Worm (Caenorhabditis elegans): ENCODE results near the gene hil-7.

hil-7 gene

ce11 chrIV:6634789-6635188, 11.3 kb upstream of the hil-7 start, which contains the start of gene metl-13:
Gene metl-13, plus strand, starts transcription at chrIV:6635089.
- TF ChIP-seq lin-15B (tag; optimal IDR thresholded peaks at IDR 0.05) (no peak), eor-1 (tag; optimal IDR thresholded peaks at IDR 0.05) (no peak), lin-39 (tag; optimal IDR thresholded peaks at IDR 0.05) (no peak), nhr-77 (tag; optimal IDR thresholded peaks at IDR 0.05) (no peak), elt-3 (tag; optimal IDR thresholded peaks at IDR 0.05) (no peak), nhr-23 (tag; optimal IDR thresholded peaks at IDR 0.05) (no peak), fkh-2 (tag; optimal IDR thresholded peaks at IDR 0.05) (no peak), snpc-4 (tag; optimal IDR thresholded peaks at IDR 0.05) (no peak), egl-27 (tag; optimal IDR thresholded peaks at IDR 0.05) (no peak), skn-1 (tag; optimal IDR thresholded peaks at IDR 0.05) (no peak), jun-1 (tag; optimal IDR thresholded peaks at IDR 0.05) (no peak), nhr-67 (tag; optimal IDR thresholded peaks at IDR 0.05) (no peak)

ce11 chrIV:6638256-6638655, 7.9 kb upstream of the hil-7 start, which contains the start of gene C01B10.7:
Gene C01B10.7, plus strand, starts transcription at chrIV:6638556.
- TF ChIP-seq fos-1 (tag; optimal IDR thresholded peaks at IDR 0.05) (no peak), snpc-4 (tag; optimal IDR thresholded peaks at IDR 0.05) (no peak), hmg-11 (tag; optimal IDR thresholded peaks at IDR 0.05) (no peak), zag-1 (tag; optimal IDR thresholded peaks at IDR 0.05) (no peak), R02D3.7 (tag; optimal IDR thresholded peaks at IDR 0.05) (no peak), nhr-77 (tag; optimal IDR thresholded peaks at IDR 0.05) (no peak), ama-1 (optimal IDR thresholded peaks at IDR 0.05) (no peak), jun-1 (tag; optimal IDR thresholded peaks at IDR 0.05) (no peak), daf-12 (tag; optimal IDR thresholded peaks at IDR 0.05) (no peak), lsy-12 (tag; optimal IDR thresholded peaks at IDR 0.05) (no peak), fkh-2 (tag; optimal IDR thresholded peaks at IDR 0.05) (no peak)

DNA sequence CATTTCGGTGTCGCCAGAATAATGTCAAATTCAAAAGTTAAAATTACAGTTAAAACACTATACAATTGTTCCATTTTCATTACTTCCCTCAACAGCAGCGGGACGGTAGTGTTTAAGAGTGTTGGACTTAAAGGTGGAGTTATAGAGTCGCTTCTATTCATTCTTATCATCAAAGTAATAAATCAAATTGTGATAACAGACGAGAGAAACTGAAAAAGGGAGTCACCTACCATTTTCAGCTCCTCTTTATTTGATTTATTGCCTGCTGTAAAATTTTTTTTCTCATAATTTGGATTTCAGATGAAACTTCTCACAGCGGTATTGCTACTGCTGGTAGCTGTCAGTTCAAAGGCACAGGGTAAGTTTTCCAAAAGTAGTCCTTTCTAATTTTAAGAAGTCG, 6.2 kb upstream of the hil-7 start, which contains the start of gene C01B10.6:
TSS of gene C01B10.6 (plus strand) at position 301 of the 400 bp plus-strand sequence.
- TF ChIP-seq elt-2 (tag; optimal IDR thresholded peaks at IDR 0.05) (peak; percentile 38), R02D3.7 (tag; optimal IDR thresholded peaks at IDR 0.05) (no peak), nfya-1 (tag; optimal IDR thresholded peaks at IDR 0.05; ENCODE audit: insufficient read depth) (no peak)

ce11 chrIV:6646905-6647304, 793 bp downstream of the hil-7 start:
- TF ChIP-seq pqm-1 (tag; optimal IDR thresholded peaks at IDR 0.05): no peak
- TF ChIP-seq nhr-76 (tag; optimal IDR thresholded peaks at IDR 0.05): no peak
- no peak for TF ChIP-seq ztf-11 (tag; optimal IDR thresholded peaks at IDR 0.05)
- no peak for TF ChIP-seq pha-4 (tag; optimal IDR thresholded peaks at IDR 0.05)
- TF ChIP-seq fos-1 (tag; optimal IDR thresholded peaks at IDR 0.05): no peak
- no peak for TF ChIP-seq nhr-237 (tag; optimal IDR thresholded peaks at IDR 0.05)
- TF ChIP-seq nhr-12 (tag; optimal IDR thresholded peaks at IDR 0.05): no peak
- TF ChIP-seq ZK546.5 (tag; optimal IDR thresholded peaks at IDR 0.05): no peak

DNA sequence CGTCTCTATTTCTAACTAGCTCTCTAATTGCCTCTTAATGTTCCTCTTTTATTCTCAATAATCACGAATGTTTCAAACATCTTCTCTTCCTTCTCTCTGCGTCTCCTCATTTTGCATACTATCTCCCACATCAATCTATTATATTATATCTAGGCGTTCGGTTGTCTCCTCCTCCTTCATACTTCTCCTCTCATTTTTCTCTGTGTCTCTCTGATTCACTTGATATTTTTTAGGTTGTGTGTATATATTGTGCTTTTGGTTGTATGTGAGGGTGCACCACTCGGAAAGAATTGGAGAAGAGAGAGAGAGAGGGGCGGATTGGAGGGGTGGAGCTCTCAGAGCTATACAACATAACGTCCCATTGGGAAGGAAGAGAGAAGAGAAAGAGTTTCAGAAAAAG, 2.5 kb downstream of the hil-7 start:
- TF ChIP-seq nhr-25 (tag; optimal IDR thresholded peaks at IDR 0.05) (peak; percentile 26), snpc-4 (tag; optimal IDR thresholded peaks at IDR 0.05) (no peak), nfya-1 (tag; optimal IDR thresholded peaks at IDR 0.05; ENCODE audit: insufficient read depth) (peak; percentile 30), fos-1 (tag; optimal IDR thresholded peaks at IDR 0.05) (no peak), hmg-11 (tag; optimal IDR thresholded peaks at IDR 0.05) (peak; percentile 27)

DNA sequence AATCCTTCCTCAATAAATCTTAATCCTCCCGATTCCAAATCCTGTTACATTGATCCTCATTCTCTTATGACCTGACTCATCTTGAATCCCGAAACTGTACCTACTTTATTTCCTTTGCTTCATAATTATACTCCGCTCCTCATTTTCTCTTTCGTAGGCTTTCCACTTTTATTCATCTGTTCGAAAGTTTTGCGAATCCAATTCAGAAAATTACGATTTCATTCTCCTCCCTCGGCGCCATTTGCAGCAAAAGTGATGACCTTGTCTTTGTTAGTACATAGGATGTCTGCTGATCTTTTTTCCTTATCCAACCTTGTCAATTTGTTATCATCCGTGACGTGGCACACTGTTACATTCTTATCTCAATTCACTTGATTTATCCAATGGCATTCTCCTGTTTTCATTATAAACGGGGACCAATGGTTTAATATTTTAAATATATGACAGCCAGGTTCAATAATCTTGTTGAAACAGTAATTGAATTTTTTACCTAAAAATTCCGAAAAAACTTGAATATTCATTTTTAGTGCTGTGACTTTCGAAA, 6.4 kb downstream of the hil-7 start:
- TF ChIP-seq nhr-43 (tag; optimal IDR thresholded peaks at IDR 0.05; ENCODE audit: poor library complexity, severe bottlenecking) (peak; percentile 20), nhr-76 (tag; optimal IDR thresholded peaks at IDR 0.05) (no peak), nhr-12 (tag; optimal IDR thresholded peaks at IDR 0.05) (no peak), sea-2 (GFP tag; optimal IDR thresholded peaks at IDR 0.05) (no peak), nhr-25 (tag; optimal IDR thresholded peaks at IDR 0.05) (peak; percentile 31), nhr-237 (tag; optimal IDR thresholded peaks at IDR 0.05) (no peak), elt-3 (tag; optimal IDR thresholded peaks at IDR 0.05) (peak in 1 of 3 experiments; percentile 29)

Measured in whole organism, L3 larva.